Fruit fly (Drosophila melanogaster) whole organism, prepupa: Measurements from ENCODE around the gene CG45544.

Experiments used
- Blimp-1 ChIP-seq: fragments of 200-800 bp; sonication (Bioruptor generic); optimal IDR thresholded peaks from 3 replicates; lab custom pipeline; 2017; ENCODE audit warnings: missing biosample characterization, missing genetic modification characterization, mild to moderate bottlenecking, moderate library complexity, missing genetic modification reagents
- CG10631 ChIP-seq: fragments of 200-800 bp; sonication (Bioruptor generic); optimal IDR thresholded peaks from 2 replicates; lab custom pipeline; 2016; ENCODE audit warnings: missing biosample characterization, missing genetic modification characterization
- CG10669 ChIP-seq: fragments of 200-800 bp; sonication (Bioruptor generic); optimal IDR thresholded peaks from 3 replicates; lab custom pipeline; 2018; ENCODE audit warnings: missing biosample characterization, mild to moderate bottlenecking, missing genetic modification characterization, moderate library complexity
- CG11294 ChIP-seq: fragments of 200-800 bp; sonication (Bioruptor generic); IDR thresholded peaks from 2 replicates; pipeline ENCODE4 v1.3.6; 2022; ENCODE audit warnings: missing biosample characterization, missing genetic modification characterization
- CG11762 ChIP-seq: fragments of 200-800 bp; sonication (Bioruptor generic); optimal IDR thresholded peaks from 3 replicates; lab custom pipeline; 2016; ENCODE audit warnings: missing biosample characterization, missing genetic modification characterization; ENCODE audit not compliant: insufficient read depth
- CG15336 ChIP-seq: fragments of 200-800 bp; sonication (Bioruptor generic); IDR thresholded peaks from 2 replicates; pipeline ENCODE4 v1.3.6; 2022; ENCODE audit warnings: missing biosample characterization, missing genetic modification characterization
- CG16779 ChIP-seq: fragments of 200-800 bp; sonication (Bioruptor generic); optimal IDR thresholded peaks from 3 replicates; lab custom pipeline; 2017; ENCODE audit warnings: missing biosample characterization, mild to moderate bottlenecking, missing genetic modification characterization
- CG3032 ChIP-seq: fragments of 200-800 bp; optimal IDR thresholded peaks from 2 replicates; lab custom pipeline; 2019; ENCODE audit warnings: missing biosample characterization, mild to moderate bottlenecking, missing genetic modification characterization, moderate library complexity
- CG31627 ChIP-seq: fragments of 200-800 bp; sonication (Bioruptor generic); optimal IDR thresholded peaks from 3 replicates; lab custom pipeline; 2016; ENCODE audit warnings: missing biosample characterization, missing genetic modification characterization
- CG4318 ChIP-seq: fragments of 200-800 bp; sonication (Bioruptor generic); optimal IDR thresholded peaks from 3 replicates; lab custom pipeline; 2017; ENCODE audit warnings: missing biosample characterization, mild to moderate bottlenecking, missing genetic modification characterization
- CG6276 ChIP-seq: fragments of 200-800 bp; sonication (Bioruptor generic); optimal IDR thresholded peaks from 2 replicates; lab custom pipeline; 2017; ENCODE audit warnings: missing biosample characterization, mild to moderate bottlenecking, missing genetic modification characterization
- CG6808 ChIP-seq: fragments of 200-800 bp; sonication (Bioruptor generic); optimal IDR thresholded peaks from 3 replicates; lab custom pipeline; 2017; ENCODE audit warnings: missing biosample characterization, missing genetic modification characterization, mild to moderate bottlenecking, moderate library complexity, missing genetic modification reagents
- CG7368 ChIP-seq: fragments of 200-800 bp; sonication (Bioruptor generic); optimal IDR thresholded peaks from 3 replicates; lab custom pipeline; 2016; ENCODE audit warnings: missing biosample characterization, missing genetic modification characterization
- CG8119 ChIP-seq: fragments of 200-800 bp; sonication (Bioruptor generic); IDR thresholded peaks from 3 replicates; pipeline ENCODE4 v1.3.6; 2022; ENCODE audit warnings: missing biosample characterization, missing genetic modification characterization
- CG8632 ChIP-seq: fragments of 200-800 bp; sonication (Bioruptor generic); optimal IDR thresholded peaks from 3 replicates; lab custom pipeline; 2016; ENCODE audit warnings: missing biosample characterization, missing genetic modification characterization
- CG9139 ChIP-seq: fragments of 200-800 bp; sonication (Bioruptor generic); optimal IDR thresholded peaks from 3 replicates; lab custom pipeline; 2017; ENCODE audit warnings: missing biosample characterization, mild to moderate bottlenecking, missing genetic modification characterization
- Eip78C ChIP-seq: fragments of 200-800 bp; sonication (Bioruptor generic); peaks from one replicate; lab custom pipeline; 2016; ENCODE audit warnings: missing biosample characterization, missing genetic modification characterization
- Eip93F ChIP-seq: fragments of 200-800 bp; sonication (Bioruptor generic); optimal IDR thresholded peaks from 2 replicates; lab custom pipeline; 2016; ENCODE audit warnings: missing biosample characterization, mild to moderate bottlenecking, missing genetic modification characterization
- Ets96B ChIP-seq: fragments of 200-800 bp; optimal IDR thresholded peaks from 2 replicates; lab custom pipeline; 2019; ENCODE audit warnings: missing biosample characterization, mild to moderate bottlenecking, missing genetic modification characterization, moderate library complexity
- Hr38 ChIP-seq: sonication (Bioruptor generic); optimal IDR thresholded peaks from 2 replicates; lab custom pipeline; 2016; ENCODE audit warnings: missing biosample characterization, missing genetic modification characterization
- Hr39 ChIP-seq: fragments of 200-800 bp; sonication (Bioruptor generic); optimal IDR thresholded peaks from 2 replicates; lab custom pipeline; 2016; ENCODE audit warnings: missing biosample characterization, missing genetic modification characterization
- Hr4 ChIP-seq: fragments of 200-800 bp; sonication (Bioruptor generic); optimal IDR thresholded peaks from 3 replicates; lab custom pipeline; 2016; ENCODE audit warnings: missing biosample characterization, missing genetic modification characterization
- Lpt ChIP-seq: fragments of 200-800 bp; sonication (Bioruptor generic); optimal IDR thresholded peaks from 3 replicates; lab custom pipeline; 2016; ENCODE audit warnings: missing biosample characterization, missing genetic modification characterization
- Smox ChIP-seq: fragments of 200-800 bp; sonication (Bioruptor generic); optimal IDR thresholded peaks from 3 replicates; lab custom pipeline; 2016; ENCODE audit warnings: missing biosample characterization, missing genetic modification characterization
- Sox14 ChIP-seq: fragments of 200-800 bp; sonication (Bioruptor generic); optimal IDR thresholded peaks from 3 replicates; lab custom pipeline; 2016; ENCODE audit warnings: missing biosample characterization, missing genetic modification characterization
- Sox15 ChIP-seq: fragments of 200-800 bp; sonication (Bioruptor generic); optimal IDR thresholded peaks from 3 replicates; lab custom pipeline; 2016; ENCODE audit warnings: missing biosample characterization, missing genetic modification characterization
- cyc ChIP-seq: fragments of 200-800 bp; sonication (Bioruptor generic); optimal IDR thresholded peaks from 3 replicates; lab custom pipeline; 2016; ENCODE audit warnings: missing biosample characterization, missing genetic modification characterization
- dac ChIP-seq: fragments of 200-800 bp; sonication (Bioruptor generic); optimal IDR thresholded peaks from 2 replicates; lab custom pipeline; 2017; ENCODE audit warnings: missing biosample characterization, mild to moderate bottlenecking, missing genetic modification characterization
- dsx ChIP-seq: fragments of 200-800 bp; optimal IDR thresholded peaks from 3 replicates; lab custom pipeline; 2019; ENCODE audit warnings: missing biosample characterization, mild to moderate bottlenecking, missing genetic modification characterization, moderate library complexity; ENCODE audit not compliant: poor library complexity, severe bottlenecking
- fd59A ChIP-seq: fragments of 200-800 bp; sonication (Bioruptor generic); optimal IDR thresholded peaks from 2 replicates; lab custom pipeline; 2017; ENCODE audit warnings: missing biosample characterization, mild to moderate bottlenecking, missing genetic modification characterization, missing genetic modification reagents
- fd85E ChIP-seq: fragments of 200-800 bp; sonication (Bioruptor generic); optimal IDR thresholded peaks from 3 replicates; lab custom pipeline; 2016; ENCODE audit warnings: missing biosample characterization, missing genetic modification characterization
- fkh ChIP-seq: fragments of 200-800 bp; sonication (Bioruptor generic); optimal IDR thresholded peaks from 3 replicates; lab custom pipeline; 2017; ENCODE audit warnings: missing biosample characterization, mild to moderate bottlenecking, missing genetic modification characterization, moderate library complexity
- lz ChIP-seq: fragments of 200-800 bp; sonication (Bioruptor generic); optimal IDR thresholded peaks from 3 replicates; lab custom pipeline; 2016; ENCODE audit warnings: missing biosample characterization, missing genetic modification characterization
- net ChIP-seq: fragments of 200-800 bp; sonication (Bioruptor generic); optimal IDR thresholded peaks from 3 replicates; lab custom pipeline; 2016; ENCODE audit warnings: missing biosample characterization, missing genetic modification characterization
- pdm3 ChIP-seq: fragments of 200-800 bp; sonication (Bioruptor generic); optimal IDR thresholded peaks from 3 replicates; lab custom pipeline; 2016; ENCODE audit warnings: missing biosample characterization, missing genetic modification characterization
- spab ChIP-seq: fragments of 200-800 bp; sonication (Bioruptor generic); optimal IDR thresholded peaks from 2 replicates; lab custom pipeline; 2017; ENCODE audit warnings: missing biosample characterization, mild to moderate bottlenecking, missing genetic modification characterization, missing genetic modification reagents
- ss ChIP-seq, 2 experiments: fragments of 200-800 bp; sonication (Bioruptor generic); optimal IDR thresholded peaks; 2 replicates in 1 of 2; 3 replicates in 1 of 2; lab custom pipeline; 2017 to 2018; ENCODE audit warnings: mild to moderate bottlenecking in 2 of 2, missing biosample characterization in 2 of 2, missing genetic modification characterization in 2 of 2, moderate library complexity in 1 of 2
- svp ChIP-seq: fragments of 200-800 bp; sonication (Bioruptor generic); peaks from one replicate; lab custom pipeline; 2016; ENCODE audit warnings: missing biosample characterization, missing genetic modification characterization
- vri ChIP-seq: fragments of 200-800 bp; sonication (Bioruptor generic); optimal IDR thresholded peaks from 3 replicates; lab custom pipeline; 2016; ENCODE audit warnings: missing biosample characterization, mild to moderate bottlenecking, missing genetic modification characterization

CG45544 gene

dm6 chr3R:29266607-29267006 lies 10.3 kb downstream of the CG45544 start:
- no peak for TF ChIP-seq spab (GFP tag; lab: Kevin White, UChicago)
- TF ChIP-seq svp (GFP tag; lab: Kevin White, UChicago): peak; percentile 54
- no peak for TF ChIP-seq fd85E
- no peak for TF ChIP-seq Lpt (GFP tag; lab: Kevin White, UChicago)
- peak; percentile 5 for TF ChIP-seq Eip78C
- no peak for TF ChIP-seq dac (GFP tag; lab: Kevin White, UChicago)
- no peak for TF ChIP-seq Hr4 (GFP tag; lab: Kevin White, UChicago)
- no peak for TF ChIP-seq Smox

DNA sequence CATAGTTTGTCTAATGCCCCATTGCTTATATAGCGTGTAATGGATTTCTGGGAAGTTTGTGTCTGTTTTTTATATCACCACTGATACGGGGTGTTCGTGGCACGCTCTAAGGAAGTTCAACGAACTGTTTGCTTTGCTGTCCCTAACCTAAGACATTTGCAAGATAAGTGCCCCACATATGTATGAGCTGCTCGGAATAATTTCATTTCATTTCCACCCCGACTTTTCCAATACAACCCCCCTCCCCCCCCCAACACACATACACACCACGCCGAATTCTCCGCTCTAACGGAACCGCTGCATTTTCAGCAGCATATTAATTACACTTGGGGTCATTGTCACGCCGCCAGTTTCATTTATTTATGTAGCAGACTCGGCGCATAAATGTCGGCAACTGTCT lies 11.8 kb downstream of the CG45544 start:
- peak; percentile 39 for TF ChIP-seq fkh (GFP tag; lab: Kevin White, UChicago)
- TF ChIP-seq Smox: no peak
- TF ChIP-seq svp (GFP tag; lab: Kevin White, UChicago): no peak
- TF ChIP-seq, all 60 proteins: peak for 1

- TF ChIP-seq svp (GFP tag; lab: Kevin White, UChicago) (peak; percentile 54), ss (GFP tag; optimal IDR thresholded peaks at IDR 0.05; lab: Kevin White, UChicago) (peak; percentile 21 to 37), Ets96B (peak; percentile 7), CG11762 (GFP tag; lab: Kevin White, UChicago) (no peak), Eip78C (peak; percentile 24)
Observed at dm6 chr3R:29269204-29269603, 12.9 kb downstream of the CG45544 start.

DNA sequence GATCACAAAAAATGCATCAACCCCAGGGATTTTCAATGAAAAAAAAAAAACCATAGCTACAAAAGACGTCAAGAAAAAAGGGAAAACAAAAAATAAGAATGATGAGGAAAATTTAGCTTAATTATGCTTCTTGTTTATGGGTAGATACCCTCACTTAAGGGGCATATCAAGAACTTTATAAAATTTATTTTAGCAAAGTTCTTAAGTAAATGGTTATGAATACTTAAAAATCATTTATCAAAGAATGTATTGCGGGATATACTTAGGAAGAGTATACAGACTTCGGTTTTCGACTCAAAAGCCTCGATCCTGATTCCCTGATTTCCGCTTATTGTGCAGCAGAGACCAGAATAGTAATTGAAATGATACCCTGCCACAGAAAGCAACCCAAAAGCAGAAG lies 16.7 kb downstream of the CG45544 start:
- TF ChIP-seq Eip78C (peak; percentile 73), CG11294 (GFP tag; lab: Robert Waterston, UW) (no peak), CG10669 (peak; percentile 11), CG8119 (GFP tag; lab: Robert Waterston, UW) (no peak), CG15336 (GFP tag; lab: Robert Waterston, UW) (no peak), Blimp-1 (GFP tag; lab: Kevin White, UChicago) (no peak), lz (GFP tag; lab: Kevin White, UChicago) (no peak), CG6808 (GFP tag; lab: Kevin White, UChicago) (peak; percentile 48), CG7368 (GFP tag; lab: Kevin White, UChicago) (no peak), CG31627 (GFP tag; lab: Kevin White, UChicago) (no peak), CG8632 (GFP tag; lab: Kevin White, UChicago) (no peak), fd59A (GFP tag; lab: Kevin White, UChicago) (peak; percentile 27), Sox15 (GFP tag; lab: Kevin White, UChicago) (no peak), Hr38 (GFP tag; lab: Kevin White, UChicago) (no peak), dac (GFP tag; lab: Kevin White, UChicago) (no peak), Smox (no peak), ss (GFP tag; optimal IDR thresholded peaks at IDR 0.05; lab: Kevin White, UChicago) (peak in 1 of 2 experiments; percentile 10), dsx (GFP tag; lab: Kevin White, UChicago) (peak; percentile 8), pdm3 (GFP tag; lab: Kevin White, UChicago) (no peak), CG16779 (tag; lab: Kevin White, UChicago) (no peak), net (GFP tag; lab: Kevin White, UChicago) (no peak), svp (GFP tag; lab: Kevin White, UChicago) (no peak), CG6276 (GFP tag; lab: Kevin White, UChicago) (no peak), vri (no peak), spab (GFP tag; lab: Kevin White, UChicago) (peak; percentile 34), CG9139 (GFP tag; lab: Kevin White, UChicago) (no peak), CG4318 (GFP tag; lab: Kevin White, UChicago) (no peak), Eip93F (GFP tag; lab: Kevin White, UChicago) (no peak), Sox14 (GFP tag; lab: Kevin White, UChicago) (no peak), CG3032 (tag; lab: Kevin White, UChicago) (peak; percentile 61), cyc (GFP tag; lab: Kevin White, UChicago) (no peak), CG10631 (GFP tag; lab: Kevin White, UChicago) (no peak), Ets96B (peak; percentile 28), Hr39 (GFP tag; lab: Kevin White, UChicago) (no peak), Hr4 (GFP tag; lab: Kevin White, UChicago) (no peak)
